Worm (Caenorhabditis elegans): ENCODE data around the gene ZK370.4.
A peak's percentile ranks its signal among the peaks of the same experiment; 100 is the strongest.

The ZK370.4 gene

DNA sequence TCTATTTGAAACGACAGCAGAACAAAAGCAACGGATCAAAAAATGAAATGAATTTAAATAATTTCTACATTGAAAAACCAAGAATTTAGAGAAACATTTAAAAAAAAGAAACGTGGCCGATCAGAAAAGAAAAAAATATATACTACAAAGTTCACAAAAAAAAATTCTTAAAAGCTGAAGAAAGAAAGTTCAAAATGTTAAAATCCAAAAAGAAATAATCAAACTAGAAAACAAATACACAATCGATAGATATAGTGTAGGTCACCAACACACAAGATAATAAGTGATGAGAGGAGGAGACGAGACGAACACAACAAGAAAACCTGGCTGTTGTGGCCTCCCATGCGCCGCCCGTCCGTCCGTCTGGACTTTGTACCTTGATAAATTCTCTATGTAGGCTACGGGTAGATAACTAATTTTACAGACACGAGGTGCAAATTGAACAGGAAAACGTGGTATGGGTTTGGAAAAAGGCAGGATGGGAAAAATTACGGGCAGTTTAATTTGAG lies 42.7 kb downstream of the ZK370.4 start, which contains the start of gene hadb-1 (continued):
- no peak for TF ChIP-seq fkh-2 (tag; optimal IDR thresholded peaks at IDR 0.05)
- TF ChIP-seq egl-27 (tag; optimal IDR thresholded peaks at IDR 0.05) = no peak
- TF ChIP-seq nhr-77 (tag; optimal IDR thresholded peaks at IDR 0.05) = no peak
- no peak for TF ChIP-seq lin-15B (tag; optimal IDR thresholded peaks at IDR 0.05)
- TF ChIP-seq hmg-11 (tag; optimal IDR thresholded peaks at IDR 0.05) = no peak
- TF ChIP-seq ceh-82 (tag; optimal IDR thresholded peaks at IDR 0.05) = no peak
- peak; percentile 52 for TF ChIP-seq pqm-1 (tag; optimal IDR thresholded peaks at IDR 0.05)

DNA sequence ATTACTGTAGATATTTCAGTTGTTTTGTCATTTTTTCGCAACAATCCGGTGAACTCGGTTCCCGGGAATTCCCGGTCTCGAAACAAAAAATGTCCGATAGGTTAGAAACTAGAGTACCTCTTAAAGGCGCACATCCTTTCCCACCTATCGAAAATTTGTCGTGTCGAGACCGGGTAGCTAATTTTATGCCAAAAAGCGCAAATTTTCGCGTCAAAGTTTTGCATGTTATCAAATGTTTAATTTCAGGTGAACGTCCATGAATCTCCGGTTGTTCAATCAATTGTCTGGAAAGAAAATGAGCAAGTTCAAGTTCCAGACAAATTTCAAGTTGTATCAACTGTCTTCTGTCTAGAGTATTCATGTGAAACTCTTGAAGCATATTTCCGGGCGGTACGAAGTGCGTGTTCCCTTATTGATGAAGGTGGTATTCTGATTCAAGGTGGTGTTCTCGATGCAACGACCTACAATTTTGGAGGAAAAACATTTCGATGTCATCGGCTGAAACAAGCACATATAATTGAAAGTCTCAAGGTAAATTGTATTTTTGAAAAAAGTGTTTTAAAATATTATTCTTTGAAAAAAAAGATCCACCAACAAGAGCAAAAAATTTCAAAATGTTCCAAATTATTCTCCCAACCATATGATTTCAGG lies 45.5 kb downstream of the ZK370.4 start:
- no peak for TF ChIP-seq ztf-11 (tag; optimal IDR thresholded peaks at IDR 0.05)
- TF ChIP-seq nhr-237 (tag; optimal IDR thresholded peaks at IDR 0.05) = no peak
- TF ChIP-seq ZK546.5 (tag; optimal IDR thresholded peaks at IDR 0.05) = no peak
- no peak for TF ChIP-seq nhr-28 (tag; optimal IDR thresholded peaks at IDR 0.05)
- TF ChIP-seq nhr-23 (tag; optimal IDR thresholded peaks at IDR 0.05) = peak; percentile 20
- no peak for TF ChIP-seq ceh-28 (tag; optimal IDR thresholded peaks at IDR 0.05)
- TF ChIP-seq nhr-76 (tag; optimal IDR thresholded peaks at IDR 0.05) = no peak
- no peak for TF ChIP-seq egl-27 (tag; optimal IDR thresholded peaks at IDR 0.05)
- no peak for TF ChIP-seq nhr-12 (tag; optimal IDR thresholded peaks at IDR 0.05)
- TF ChIP-seq mml-1 (tag; optimal IDR thresholded peaks at IDR 0.05) = no peak
- no peak for TF ChIP-seq daf-12 (tag; optimal IDR thresholded peaks at IDR 0.05)
- TF ChIP-seq ceh-82 (tag; optimal IDR thresholded peaks at IDR 0.05) = no peak
- no peak for TF ChIP-seq hmg-11 (tag; optimal IDR thresholded peaks at IDR 0.05)
- TF ChIP-seq R02D3.7 (tag; optimal IDR thresholded peaks at IDR 0.05) = no peak
- no peak for TF ChIP-seq nhr-25 (tag; optimal IDR thresholded peaks at IDR 0.05)
- TF ChIP-seq egl-5 (tag; optimal IDR thresholded peaks at IDR 0.05) = no peak
- peak; percentile 13 for TF ChIP-seq ama-1 (optimal IDR thresholded peaks at IDR 0.05)
- TF ChIP-seq elt-2 (tag; optimal IDR thresholded peaks at IDR 0.05) = peak; percentile 28
- TF ChIP-seq nhr-77 (tag; optimal IDR thresholded peaks at IDR 0.05) = no peak
- peak; percentile 71 for TF ChIP-seq nhr-43 (tag; optimal IDR thresholded peaks at IDR 0.05; ENCODE audit: poor library complexity, severe bottlenecking)
- no peak for TF ChIP-seq ceh-9 (tag; optimal IDR thresholded peaks at IDR 0.05)

DNA sequence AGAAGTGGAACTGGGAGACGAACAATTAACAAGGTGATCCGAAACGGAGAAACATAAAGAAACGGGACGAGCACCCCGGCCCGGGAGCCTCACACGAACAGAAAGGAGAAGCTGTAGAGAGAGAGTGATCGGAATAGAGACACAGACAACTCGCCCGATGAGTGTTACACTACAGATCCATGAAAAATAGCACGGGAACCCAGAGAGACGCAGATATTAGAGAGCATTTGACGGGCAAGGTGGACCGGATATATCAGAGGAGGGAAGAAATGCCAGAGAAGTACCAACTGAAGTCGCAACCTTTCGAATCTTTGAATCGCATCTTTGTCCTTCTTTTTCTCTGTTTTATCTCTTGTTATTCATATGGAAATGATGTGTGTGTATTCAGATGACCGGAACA lies 46.8 kb downstream of the ZK370.4 start, which contains the start of gene anmt-1:
Gene anmt-1, plus strand, starts transcription at position 388 of the 400 bp plus-strand sequence.
- TF ChIP-seq daf-12 (tag; optimal IDR thresholded peaks at IDR 0.05) (no peak), tbx-2 (tag; optimal IDR thresholded peaks at IDR 0.05) (no peak), jun-1 (tag; optimal IDR thresholded peaks at IDR 0.05) (no peak), sea-2 (GFP tag; optimal IDR thresholded peaks at IDR 0.05) (no peak), lin-15B (tag; optimal IDR thresholded peaks at IDR 0.05) (no peak), fkh-10 (GFP tag; optimal IDR thresholded peaks at IDR 0.05) (no peak), ceh-82 (tag; optimal IDR thresholded peaks at IDR 0.05) (no peak), zag-1 (tag; optimal IDR thresholded peaks at IDR 0.05) (no peak), eor-1 (tag; optimal IDR thresholded peaks at IDR 0.05) (no peak), elt-2 (tag; optimal IDR thresholded peaks at IDR 0.05) (no peak), ceh-16 (tag; optimal IDR thresholded peaks at IDR 0.05) (no peak), pqm-1 (tag; optimal IDR thresholded peaks at IDR 0.05) (no peak), ceh-9 (tag; optimal IDR thresholded peaks at IDR 0.05) (no peak), unc-62 (GFP tag; optimal IDR thresholded peaks at IDR 0.05) (no peak), nhr-43 (tag; optimal IDR thresholded peaks at IDR 0.05; ENCODE audit: poor library complexity, severe bottlenecking) (no peak)

DNA sequence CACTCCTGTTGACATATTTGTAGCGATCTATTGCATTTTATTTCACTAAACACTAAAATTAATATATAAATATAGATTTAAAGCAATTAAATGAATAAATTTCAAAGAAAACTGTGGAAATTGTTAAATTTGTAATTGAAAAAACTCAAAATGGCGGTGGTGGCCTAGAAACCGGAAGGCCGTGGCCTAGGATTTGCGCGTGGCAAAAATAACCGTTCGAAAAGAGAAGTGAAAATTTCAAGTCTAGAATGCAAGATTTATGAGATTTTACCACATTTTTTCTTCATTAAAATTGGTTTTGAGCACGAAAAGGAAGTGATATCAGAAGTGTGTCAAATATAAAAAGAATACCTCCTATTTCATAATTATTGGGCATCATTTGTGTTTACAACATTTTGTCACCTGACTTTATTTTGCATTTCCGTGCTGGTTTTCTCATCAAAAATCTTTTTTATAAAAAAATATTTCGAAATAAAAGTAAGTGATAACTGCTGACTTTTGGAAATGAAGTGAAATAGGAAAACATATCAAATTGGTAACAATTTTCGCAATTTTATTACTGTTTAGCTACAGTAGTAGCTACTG lies 47.4 kb downstream of the ZK370.4 start, which contains the start of gene fli-1:
Gene fli-1, minus strand, starts transcription at position 58 of the 585 bp plus-strand sequence.
- TF ChIP-seq snpc-4 (tag; optimal IDR thresholded peaks at IDR 0.05) = peak; percentile 14
- TF ChIP-seq nfya-1 (tag; optimal IDR thresholded peaks at IDR 0.05; ENCODE audit: insufficient read depth) = peak; percentile 24
- TF ChIP-seq lin-15B (tag; optimal IDR thresholded peaks at IDR 0.05) = peak; percentile 6
- TF ChIP-seq skn-1 (tag; optimal IDR thresholded peaks at IDR 0.05) = no peak
- TF ChIP-seq pha-4 (tag; optimal IDR thresholded peaks at IDR 0.05) = peak; percentile 11
- no peak for TF ChIP-seq mdl-1 (tag; optimal IDR thresholded peaks at IDR 0.05)
- peak; percentile 3 for TF ChIP-seq nhr-43 (tag; optimal IDR thresholded peaks at IDR 0.05; ENCODE audit: poor library complexity, severe bottlenecking)

All from whole organism, L3 larva.